Worm (Caenorhabditis elegans) whole organism, midembryonic: ENCODE measurements around the gene pgph-2.

Source experiments
- T22C8.4 ChIP-seq: fragments of 200-800 bp; sonication (Bioruptor generic); IDR thresholded peaks from 2 replicates; pipeline ENCODE4 v1.3.6; 2022; ENCODE audit warnings: missing genetic modification characterization, missing compliant biosample characterization
- cog-1 ChIP-seq: sonication (generic microtip); optimal IDR thresholded peaks from 2 replicates; lab custom pipeline; 2016; ENCODE audit warnings: missing genetic modification characterization, missing compliant biosample characterization
- flt-1 ChIP-seq: fragments of 200-800 bp; sonication (Bioruptor generic); IDR thresholded peaks from 2 replicates; pipeline ENCODE4 v1.3.6; 2022; ENCODE audit warnings: missing genetic modification characterization, missing compliant biosample characterization
- klf-2 ChIP-seq: fragments of 200-800 bp; sonication (Bioruptor generic); conservative IDR thresholded peaks from 2 replicates; pipeline ENCODE4 v1.3.6; 2022; ENCODE audit warnings: missing genetic modification reagents, missing genetic modification characterization, missing compliant biosample characterization
- med-1 ChIP-seq: sonication (generic microtip); optimal IDR thresholded peaks from 2 replicates; lab custom pipeline; 2017; ENCODE audit warnings: missing genetic modification characterization, mild to moderate bottlenecking, missing compliant biosample characterization, antibody characterized with exemption, missing genetic modification reagents; ENCODE audit not compliant: insufficient read depth
- ref-1 ChIP-seq: fragments of 200-800 bp; sonication (Bioruptor generic); conservative IDR thresholded peaks from 2 replicates; pipeline ENCODE4 v1.3.6; 2022; ENCODE audit warnings: missing genetic modification reagents, missing genetic modification characterization, missing compliant biosample characterization
- tab-1 ChIP-seq: fragments of 200-800 bp; sonication (Bioruptor generic); IDR thresholded peaks from 2 replicates; pipeline ENCODE4 v1.3.6; 2022; ENCODE audit warnings: missing genetic modification characterization, missing compliant biosample characterization
- ztf-23 ChIP-seq: fragments of 200-800 bp; sonication (Bioruptor generic); IDR thresholded peaks from 2 replicates; pipeline ENCODE4 v1.3.6; 2022; ENCODE audit warnings: missing genetic modification reagents, missing genetic modification characterization, missing compliant biosample characterization
- ztf-29 ChIP-seq: fragments of 200-800 bp; sonication (Bioruptor generic); IDR thresholded peaks from 2 replicates; pipeline ENCODE4 v1.3.6; 2022; ENCODE audit warnings: missing genetic modification reagents, missing genetic modification characterization, missing compliant biosample characterization

pgph-2 gene

ce11 chrV:5785372-5785771, 20.4 kb downstream of the pgph-2 start, which contains the start of gene F44E7.7:
Gene F44E7.7, minus strand, starts transcription at chrV:5785472.
- TF ChIP-seq ztf-29 (no peak), cog-1 (tag; lab: Kevin White, UChicago) (no peak), ztf-23 (no peak), klf-2 (GFP tag; lab: Robert Waterston, UW) (no peak)

DNA sequence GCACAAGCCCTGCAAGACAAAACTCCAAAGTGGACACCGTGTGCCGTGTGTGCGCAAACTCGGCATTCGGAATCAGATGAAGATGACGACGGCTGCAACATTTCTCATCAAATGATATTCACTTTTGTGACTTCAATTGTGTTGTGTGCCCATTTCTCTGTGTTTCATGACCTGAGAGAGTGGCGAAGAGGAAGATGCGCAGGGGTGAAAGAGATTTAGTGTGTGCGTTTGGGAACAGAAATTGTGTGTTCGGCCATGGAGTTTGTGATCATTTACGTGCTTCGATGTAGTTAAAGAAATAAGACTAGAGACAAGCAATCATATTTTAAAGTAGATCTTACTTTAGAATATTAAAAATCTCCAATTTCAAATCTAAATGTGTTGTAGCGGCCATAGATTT, 23.7 kb downstream of the pgph-2 start:
- no peak for TF ChIP-seq tab-1 (GFP tag; lab: Robert Waterston, UW)
- TF ChIP-seq ref-1 (GFP tag; lab: Robert Waterston, UW) = no peak
- no peak for TF ChIP-seq cog-1 (tag; lab: Kevin White, UChicago)
- no peak for TF ChIP-seq klf-2 (GFP tag; lab: Robert Waterston, UW)
- no peak for TF ChIP-seq T22C8.4 (GFP tag; lab: Robert Waterston, UW)
- no peak for TF ChIP-seq med-1 (GFP tag; lab: Kevin White, UChicago)
- TF ChIP-seq flt-1 = no peak
- no peak for TF ChIP-seq ztf-23
- no peak for TF ChIP-seq ztf-29

- peak; percentile 79 for TF ChIP-seq ztf-23
- TF ChIP-seq ref-1 (GFP tag; lab: Robert Waterston, UW) = no peak
- peak; percentile 33 for TF ChIP-seq cog-1 (tag; lab: Kevin White, UChicago)
These were observed 25.8 kb downstream of the pgph-2 start, which contains the start of the genes nhr-142 and F44E7.9 for ce11 chrV:5790497-5791280. Gene nhr-142, minus strand, starts transcription at chrV:5790553. Gene F44E7.9, plus strand, starts transcription at chrV:5791230.

DNA sequence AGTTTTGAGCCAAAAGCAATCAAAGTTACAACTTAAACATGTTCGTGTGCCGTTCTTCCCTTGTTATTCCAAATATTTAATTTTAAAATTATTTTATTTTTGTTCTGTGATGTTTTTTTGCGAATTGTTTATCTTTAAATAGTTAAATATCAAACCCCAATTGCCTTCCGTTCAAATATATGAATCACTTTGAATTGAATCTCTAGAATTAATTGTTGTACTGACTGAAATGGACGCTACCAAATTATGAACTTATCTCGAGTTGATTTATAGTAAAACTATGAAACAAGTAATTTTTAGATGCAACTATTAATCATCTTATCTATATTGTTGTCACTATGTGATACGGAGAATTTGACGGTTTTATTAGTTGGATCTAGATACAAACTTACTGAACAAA, 27.1 kb downstream of the pgph-2 start, which contains the start of gene ZC250.2:
ZC250.2 (plus strand) TSS at position 301 of the 400 bp plus-strand sequence.
- no peak for TF ChIP-seq T22C8.4 (GFP tag; lab: Robert Waterston, UW)

- TF ChIP-seq ref-1 (GFP tag; lab: Robert Waterston, UW) (no peak), cog-1 (tag; lab: Kevin White, UChicago) (no peak), med-1 (GFP tag; lab: Kevin White, UChicago) (no peak), tab-1 (GFP tag; lab: Robert Waterston, UW) (no peak), klf-2 (GFP tag; lab: Robert Waterston, UW) (no peak), T22C8.4 (GFP tag; lab: Robert Waterston, UW) (no peak), ztf-23 (no peak), flt-1 (no peak), ztf-29 (no peak)
These were observed 33.2 kb downstream of the pgph-2 start, which contains the start of gene nstp-3 for ce11 chrV:5798132-5798531. Gene nstp-3, minus strand, starts transcription at chrV:5798232.

- no peak for TF ChIP-seq cog-1 (tag; lab: Kevin White, UChicago)
These were observed 34.4 kb downstream of the pgph-2 start, which contains the start of gene cyn-17 for ce11 chrV:5799373-5799772. Gene cyn-17, plus strand, starts transcription at chrV:5799673.

ce11 chrV:5805467-5805866, 40.5 kb downstream of the pgph-2 start, which contains the start of gene ZC250.5:
Gene ZC250.5, plus strand, starts transcription at chrV:5805767.
- TF ChIP-seq ztf-29 = no peak
- TF ChIP-seq klf-2 (GFP tag; lab: Robert Waterston, UW) = no peak
- TF ChIP-seq ref-1 (GFP tag; lab: Robert Waterston, UW) = no peak
- no peak for TF ChIP-seq cog-1 (tag; lab: Kevin White, UChicago)
- no peak for TF ChIP-seq ztf-23
- no peak for TF ChIP-seq med-1 (GFP tag; lab: Kevin White, UChicago)
- TF ChIP-seq flt-1 = no peak
- no peak for TF ChIP-seq T22C8.4 (GFP tag; lab: Robert Waterston, UW)
- TF ChIP-seq tab-1 (GFP tag; lab: Robert Waterston, UW) = no peak

- TF ChIP-seq T22C8.4 (GFP tag; lab: Robert Waterston, UW) (no peak), med-1 (GFP tag; lab: Kevin White, UChicago) (no peak), ref-1 (GFP tag; lab: Robert Waterston, UW) (no peak)
These were observed 48.2 kb downstream of the pgph-2 start, which contains the start of gene ZC250.4 for ce11 chrV:5813060-5813659. Gene ZC250.4, minus strand, starts transcription at chrV:5813137.

ce11 chrV:5816470-5817061, 51.6 kb downstream of the pgph-2 start:
- TF ChIP-seq ztf-29 (no peak), flt-1 (no peak), ref-1 (GFP tag; lab: Robert Waterston, UW) (no peak), tab-1 (GFP tag; lab: Robert Waterston, UW) (no peak), klf-2 (GFP tag; lab: Robert Waterston, UW) (no peak), med-1 (GFP tag; lab: Kevin White, UChicago) (no peak)

- TF ChIP-seq T22C8.4 (GFP tag; lab: Robert Waterston, UW) = no peak
- no peak for TF ChIP-seq tab-1 (GFP tag; lab: Robert Waterston, UW)
- TF ChIP-seq ztf-29 = no peak
- TF ChIP-seq cog-1 (tag; lab: Kevin White, UChicago) = no peak
- no peak for TF ChIP-seq klf-2 (GFP tag; lab: Robert Waterston, UW)
- TF ChIP-seq flt-1 = no peak
- no peak for TF ChIP-seq ztf-23
- no peak for TF ChIP-seq med-1 (GFP tag; lab: Kevin White, UChicago)
- no peak for TF ChIP-seq ref-1 (GFP tag; lab: Robert Waterston, UW)
These were observed 55.0 kb downstream of the pgph-2 start for ce11 chrV:5819903-5820302.
